Worm (Caenorhabditis elegans) whole organism, L2 larva: ENCODE measurements around the gene sre-32.

Experiments
- C34F6.9 ChIP-seq: fragments of 150-350 bp; optimal IDR thresholded peaks from 2 replicates; lab custom pipeline; 2014; ENCODE audit warnings: missing biosample characterization, missing genetic modification characterization
- F13H6.1 ChIP-seq: sonication (generic microtip); optimal IDR thresholded peaks from 2 replicates; lab custom pipeline; 2016; ENCODE audit warnings: missing genetic modification characterization, missing compliant biosample characterization
- R02D3.7 ChIP-seq: fragments of 150-350 bp; optimal IDR thresholded peaks from 2 replicates; lab custom pipeline; 2014; ENCODE audit warnings: missing biosample characterization, missing genetic modification characterization
- ZK546.5 ChIP-seq: sonication (generic microtip); optimal IDR thresholded peaks from 2 replicates; lab custom pipeline; 2017; ENCODE audit warnings: missing biosample characterization, missing genetic modification characterization
- alr-1 ChIP-seq: fragments of 150-350 bp; optimal IDR thresholded peaks from 2 replicates; lab custom pipeline; 2014; ENCODE audit warnings: missing biosample characterization, missing genetic modification characterization
- aly-2 ChIP-seq: fragments of 150-350 bp; optimal IDR thresholded peaks from 2 replicates; lab custom pipeline; 2014; ENCODE audit warnings: missing biosample characterization, missing genetic modification characterization
- blmp-1 ChIP-seq: sonication (generic microtip); optimal IDR thresholded peaks from 2 replicates; lab custom pipeline; 2017; ENCODE audit warnings: missing genetic modification characterization, mild to moderate bottlenecking, missing compliant biosample characterization, antibody characterized with exemption, moderate library complexity; ENCODE audit not compliant: insufficient read depth
- crh-2 ChIP-seq: sonication (generic microtip); optimal IDR thresholded peaks from 2 replicates; lab custom pipeline; 2017; ENCODE audit warnings: missing biosample characterization, missing genetic modification characterization
- dmd-4 ChIP-seq: sonication (generic microtip); optimal IDR thresholded peaks from 2 replicates; lab custom pipeline; 2017; ENCODE audit warnings: missing biosample characterization, missing genetic modification characterization
- egl-27 ChIP-seq: sonication (generic microtip); optimal IDR thresholded peaks from 3 replicates; lab custom pipeline; 2017; ENCODE audit warnings: missing biosample characterization, missing genetic modification reagents, missing genetic modification characterization
- fos-1 ChIP-seq: fragments of 150-350 bp; optimal IDR thresholded peaks from 2 replicates; lab custom pipeline; 2014; ENCODE audit warnings: missing biosample characterization, missing genetic modification characterization
- gmeb-1 ChIP-seq: fragments of 150-350 bp; optimal IDR thresholded peaks from 2 replicates; lab custom pipeline; 2014; ENCODE audit warnings: missing biosample characterization, missing genetic modification characterization
- lin-11 ChIP-seq: fragments of 150-350 bp; sonication (generic microtip); optimal IDR thresholded peaks from 2 replicates; lab custom pipeline; 2014; ENCODE audit warnings: missing biosample characterization, missing genetic modification characterization, inconsistent platforms, mixed read lengths
- lin-13 ChIP-seq: fragments of 150-350 bp; optimal IDR thresholded peaks from 2 replicates; lab custom pipeline; 2014; ENCODE audit warnings: missing biosample characterization, missing genetic modification reagents, missing genetic modification characterization
- lin-39 ChIP-seq: fragments of 150-350 bp; optimal IDR thresholded peaks from 2 replicates; lab custom pipeline; 2014; ENCODE audit warnings: missing biosample characterization, missing genetic modification reagents, missing genetic modification characterization
- lsy-2 ChIP-seq, 2 experiments: fragments of 150-350 bp in 1 of 2; sonication (generic microtip) in 1 of 2; optimal IDR thresholded peaks; 2 replicates each; lab custom pipeline; 2014 to 2017; ENCODE audit warnings: missing biosample characterization in 2 of 2, missing genetic modification characterization in 2 of 2
- mab-5 ChIP-seq: fragments of 150-350 bp; optimal IDR thresholded peaks from 2 replicates; lab custom pipeline; 2014; ENCODE audit warnings: missing biosample characterization, missing genetic modification characterization
- mdl-1 ChIP-seq, 2 experiments: fragments of 150-350 bp in 1 of 2; sonication (generic microtip) in 1 of 2; optimal IDR thresholded peaks; 2 replicates each; lab custom pipeline; 2017; ENCODE audit warnings: missing biosample characterization in 2 of 2, missing genetic modification characterization in 2 of 2
- nhr-10 ChIP-seq: sonication (generic microtip); optimal IDR thresholded peaks from 2 replicates; lab custom pipeline; 2017; ENCODE audit warnings: missing biosample characterization, missing genetic modification characterization
- nhr-129 ChIP-seq: fragments of 150-350 bp; optimal IDR thresholded peaks from 2 replicates; lab custom pipeline; 2014; ENCODE audit warnings: missing biosample characterization, missing genetic modification characterization
- nhr-21 ChIP-seq: fragments of 150-350 bp; optimal IDR thresholded peaks from 2 replicates; lab custom pipeline; 2014; ENCODE audit warnings: missing biosample characterization, missing genetic modification characterization
- nhr-23 ChIP-seq: fragments of 150-350 bp; optimal IDR thresholded peaks from 2 replicates; lab custom pipeline; 2014; ENCODE audit warnings: missing biosample characterization, missing genetic modification reagents, missing genetic modification characterization
- nhr-237 ChIP-seq: fragments of 150-350 bp; optimal IDR thresholded peaks from 2 replicates; lab custom pipeline; 2014; ENCODE audit warnings: missing biosample characterization, missing genetic modification characterization
- nhr-25 ChIP-seq: fragments of 150-350 bp; sonication (generic microtip); optimal IDR thresholded peaks from 3 replicates; lab custom pipeline; 2014; ENCODE audit warnings: missing biosample characterization, missing genetic modification characterization
- nhr-6 ChIP-seq: fragments of 150-350 bp; optimal IDR thresholded peaks from 2 replicates; lab custom pipeline; 2014; ENCODE audit warnings: missing biosample characterization, missing genetic modification characterization
- peb-1 ChIP-seq: fragments of 150-350 bp; optimal IDR thresholded peaks from 2 replicates; lab custom pipeline; 2014; ENCODE audit warnings: missing biosample characterization, missing genetic modification characterization
- sem-4 ChIP-seq: fragments of 150-350 bp; optimal IDR thresholded peaks from 2 replicates; lab custom pipeline; 2014; ENCODE audit warnings: missing biosample characterization, missing genetic modification reagents, missing genetic modification characterization
- skn-1 ChIP-seq: sonication (generic microtip); optimal IDR thresholded peaks from 2 replicates; lab custom pipeline; 2017; ENCODE audit warnings: missing biosample characterization, missing genetic modification characterization
- sma-3 ChIP-seq: sonication (generic microtip); optimal IDR thresholded peaks from 2 replicates; lab custom pipeline; 2016; ENCODE audit warnings: missing genetic modification reagents, missing genetic modification characterization, missing compliant biosample characterization
- sma-9 ChIP-seq, 2 experiments: fragments of 150-350 bp in 1 of 2; sonication (generic microtip) in 1 of 2; optimal IDR thresholded peaks; 2 replicates each; lab custom pipeline; 2014 to 2016; ENCODE audit warnings: missing genetic modification characterization in 2 of 2, mild to moderate bottlenecking in 1 of 2, missing biosample characterization in 1 of 2, missing compliant biosample characterization in 1 of 2, missing genetic modification reagents in 1 of 2, moderate library complexity in 1 of 2
- snpc-4 ChIP-seq: fragments of 150-350 bp; optimal IDR thresholded peaks from 2 replicates; lab custom pipeline; 2014; ENCODE audit warnings: missing biosample characterization, missing genetic modification characterization
- unc-39 ChIP-seq: fragments of 150-350 bp; optimal IDR thresholded peaks from 2 replicates; lab custom pipeline; 2014; ENCODE audit warnings: missing biosample characterization, missing genetic modification characterization
- unc-55 ChIP-seq: fragments of 150-350 bp; sonication (generic microtip); optimal IDR thresholded peaks from 3 replicates; lab custom pipeline; 2014; ENCODE audit warnings: missing biosample characterization, missing genetic modification reagents, missing genetic modification characterization
- zag-1 ChIP-seq: fragments of 150-350 bp; optimal IDR thresholded peaks from 2 replicates; lab custom pipeline; 2014; ENCODE audit warnings: missing biosample characterization, missing genetic modification characterization
- ztf-11 ChIP-seq: sonication (generic microtip); optimal IDR thresholded peaks from 2 replicates; lab custom pipeline; 2017; ENCODE audit warnings: missing biosample characterization, missing genetic modification characterization
- ztf-4 ChIP-seq: fragments of 150-350 bp; optimal IDR thresholded peaks from 2 replicates; lab custom pipeline; 2014; ENCODE audit warnings: missing biosample characterization, missing genetic modification characterization

The sre-32 gene

ce11 chrII:12462244-12462643 is 5.7 kb upstream of the sre-32 start, which contains the start of gene F15A4.2:
Gene F15A4.2 (plus strand): TSS chrII:12462544.
- TF ChIP-seq unc-39 (tag; lab: Kevin White, UChicago) (no peak), gmeb-1 (tag; lab: Kevin White, UChicago) (no peak), fos-1 (tag; lab: Kevin White, UChicago) (no peak), ZK546.5 (tag; lab: Kevin White, UChicago) (no peak), lin-11 (tag; lab: Kevin White, UChicago) (no peak), lin-39 (tag; lab: Kevin White, UChicago) (no peak)

ce11 chrII:12460602-12461453 is 4.3 kb upstream of the sre-32 start, which contains the start of gene tag-280:
Gene tag-280 (plus strand): TSS chrII:12460652.
- no peak for TF ChIP-seq crh-2 (tag; lab: Kevin White, UChicago)

ce11 chrII:12459422-12459821 is 2.9 kb upstream of the sre-32 start, which contains the start of gene tag-281:
Gene tag-281 (plus strand): TSS chrII:12459761.
- TF ChIP-seq crh-2 (tag; lab: Kevin White, UChicago): peak; percentile 82
- no peak for TF ChIP-seq peb-1 (tag; lab: Kevin White, UChicago)
- no peak for TF ChIP-seq fos-1 (tag; lab: Kevin White, UChicago)
- peak; percentile 40 for TF ChIP-seq nhr-129 (tag; lab: Kevin White, UChicago)
- TF ChIP-seq aly-2 (tag; lab: Kevin White, UChicago): no peak
- TF ChIP-seq egl-27: peak; percentile 71
- TF ChIP-seq blmp-1 (tag; lab: Kevin White, UChicago): no peak
- no peak for TF ChIP-seq skn-1
- peak; percentile 41 for TF ChIP-seq nhr-10
- TF ChIP-seq alr-1 (tag; lab: Kevin White, UChicago): no peak
- peak; percentile 74 for TF ChIP-seq F13H6.1
- TF ChIP-seq snpc-4 (tag; lab: Kevin White, UChicago): peak; percentile 85
- TF ChIP-seq nhr-23 (tag; lab: Kevin White, UChicago): no peak
- TF ChIP-seq zag-1 (tag; lab: Kevin White, UChicago): peak; percentile 7
- peak; percentile 99 for TF ChIP-seq gmeb-1 (tag; lab: Kevin White, UChicago)
- peak; percentile 66 for TF ChIP-seq lin-11 (tag; lab: Kevin White, UChicago)
- peak in 1 of 2 experiments; percentile 14 for TF ChIP-seq mdl-1 (tag; optimal IDR thresholded peaks at IDR 0.05; lab: Kevin White, UChicago)
- no peak for TF ChIP-seq unc-39 (tag; lab: Kevin White, UChicago)
- peak; percentile 86 to 92 for TF ChIP-seq lsy-2 (tag; optimal IDR thresholded peaks at IDR 0.05; lab: Kevin White, UChicago)
- peak; percentile 68 for TF ChIP-seq mab-5 (tag; lab: Kevin White, UChicago)
- peak; percentile 82 for TF ChIP-seq sma-3 (GFP tag; lab: Kevin White, UChicago)
- peak; percentile 49 for TF ChIP-seq nhr-237
- peak; percentile 36 for TF ChIP-seq ztf-4 (tag; lab: Kevin White, UChicago)
- TF ChIP-seq dmd-4 (tag; lab: Kevin White, UChicago): no peak
- peak; percentile 86 for TF ChIP-seq sma-9 (GFP tag; optimal IDR thresholded peaks at IDR 0.05; lab: Kevin White, UChicago)
- no peak for TF ChIP-seq sma-9 (tag; optimal IDR thresholded peaks at IDR 0.05; lab: Kevin White, UChicago)
- TF ChIP-seq nhr-21 (tag; lab: Kevin White, UChicago): peak; percentile 72
- peak; percentile 47 for TF ChIP-seq ZK546.5 (tag; lab: Kevin White, UChicago)
- peak; percentile 58 for TF ChIP-seq sem-4
- TF ChIP-seq ztf-11 (tag; lab: Kevin White, UChicago): no peak
- peak; percentile 13 for TF ChIP-seq nhr-6
- TF ChIP-seq C34F6.9 (tag; lab: Kevin White, UChicago): peak; percentile 85
- peak; percentile 49 for TF ChIP-seq R02D3.7 (tag; lab: Kevin White, UChicago)
- peak; percentile 85 for TF ChIP-seq lin-13 (GFP tag; lab: Kevin White, UChicago)
- TF ChIP-seq unc-55 (GFP tag; lab: Kevin White, UChicago): peak; percentile 93
- TF ChIP-seq nhr-25 (tag; lab: Kevin White, UChicago): peak; percentile 81
